Fruit fly (Drosophila melanogaster) whole organism, embryonic: ENCODE measurements around the gene CG3651.
A peak's percentile ranks its signal among the peaks of the same experiment; 100 is the strongest.

ENCODE experiments used
- Abd-B ChIP-seq: fragments of 200-800 bp; sonication (Bioruptor generic); optimal IDR thresholded peaks from 2 replicates; lab custom pipeline; 2018; ENCODE audit warnings: missing biosample characterization, mild to moderate bottlenecking, missing genetic modification characterization, moderate library complexity
- Adf1 ChIP-seq: fragments of 200-800 bp; sonication (Bioruptor generic); IDR thresholded peaks from 2 replicates; pipeline ENCODE4 v1.3.6; 2022; ENCODE audit warnings: missing biosample characterization, missing genetic modification characterization
- CG10267 ChIP-seq: fragments of 200-800 bp; sonication (Bioruptor generic); optimal IDR thresholded peaks from 2 replicates; lab custom pipeline; 2018; ENCODE audit warnings: missing biosample characterization, mild to moderate bottlenecking, missing genetic modification characterization, moderate library complexity
- CG10431 ChIP-seq: fragments of 200-800 bp; sonication (Bioruptor generic); optimal IDR thresholded peaks from 3 replicates; lab custom pipeline; 2018; ENCODE audit warnings: missing biosample characterization, mild to moderate bottlenecking, missing genetic modification characterization
- CG10565 ChIP-seq: fragments of 200-800 bp; sonication (Bioruptor generic); optimal IDR thresholded peaks from 3 replicates; lab custom pipeline; 2016; ENCODE audit warnings: missing biosample characterization, mild to moderate bottlenecking, missing genetic modification characterization
- CG11085 ChIP-seq: fragments of 200-800 bp; sonication (Bioruptor generic); IDR thresholded peaks from 2 replicates; pipeline ENCODE4 v1.3.6; 2022; ENCODE audit warnings: missing biosample characterization, missing genetic modification characterization
- CG14014 ChIP-seq: fragments of 200-800 bp; sonication (Bioruptor generic); IDR thresholded peaks from 2 replicates; pipeline ENCODE4 v1.3.6; 2022; ENCODE audit warnings: missing biosample characterization, missing genetic modification characterization
- CG14965 ChIP-seq: fragments of 200-800 bp; sonication (Bioruptor generic); optimal IDR thresholded peaks from 2 replicates; lab custom pipeline; 2016; ENCODE audit warnings: missing biosample characterization, missing genetic modification characterization, borderline replicate concordance
- CG17359 ChIP-seq: fragments of 200-800 bp; sonication (Bioruptor generic); optimal IDR thresholded peaks from 3 replicates; lab custom pipeline; 2018; ENCODE audit warnings: missing biosample characterization, mild to moderate bottlenecking, missing genetic modification characterization, moderate library complexity
- CG17568 ChIP-seq: fragments of 200-800 bp; sonication (Bioruptor generic); optimal IDR thresholded peaks from 2 replicates; lab custom pipeline; 2018; ENCODE audit warnings: missing biosample characterization, mild to moderate bottlenecking, missing genetic modification characterization, moderate library complexity
- CG2202 ChIP-seq: fragments of 200-800 bp; sonication (Bioruptor generic); optimal IDR thresholded peaks from 2 replicates; lab custom pipeline; 2018; ENCODE audit warnings: missing biosample characterization, mild to moderate bottlenecking, missing genetic modification characterization
- CG30431 ChIP-seq: fragments of 200-800 bp; sonication (Bioruptor generic); optimal IDR thresholded peaks from 2 replicates; lab custom pipeline; 2017; ENCODE audit warnings: missing biosample characterization, missing genetic modification characterization
- CG32532 ChIP-seq: fragments of 200-800 bp; sonication (Bioruptor generic); IDR thresholded peaks from 2 replicates; pipeline ENCODE4 v1.3.6; 2022; ENCODE audit warnings: missing biosample characterization, missing genetic modification characterization
- CG3726 ChIP-seq: fragments of 200-800 bp; sonication (Bioruptor generic); IDR thresholded peaks from 3 replicates; pipeline ENCODE4, ENCODE4 v1.3.6; 2022; ENCODE audit warnings: missing biosample characterization, missing genetic modification characterization
- CG6854 ChIP-seq: fragments of 200-800 bp; sonication (Bioruptor generic); optimal IDR thresholded peaks from 3 replicates; lab custom pipeline; 2017; ENCODE audit warnings: missing biosample characterization, mild to moderate bottlenecking, missing genetic modification characterization
- CG8359 ChIP-seq: fragments of 200-800 bp; sonication (Bioruptor generic); optimal IDR thresholded peaks from 2 replicates; lab custom pipeline; 2017; ENCODE audit warnings: missing biosample characterization, mild to moderate bottlenecking, missing genetic modification characterization, borderline replicate concordance
- CG8924 ChIP-seq: fragments of 200-800 bp; optimal IDR thresholded peaks from 3 replicates; lab custom pipeline; 2019; ENCODE audit warnings: missing biosample characterization, mild to moderate bottlenecking, missing genetic modification characterization, moderate library complexity
- CG9797 ChIP-seq: fragments of 200-800 bp; sonication (Bioruptor generic); optimal IDR thresholded peaks from 3 replicates; lab custom pipeline; 2018; ENCODE audit warnings: missing biosample characterization, mild to moderate bottlenecking, missing genetic modification characterization
- CG9932 ChIP-seq: fragments of 200-800 bp; sonication (Bioruptor generic); IDR thresholded peaks from 2 replicates; pipeline ENCODE4 v1.3.6; 2022; ENCODE audit warnings: missing biosample characterization, missing genetic modification characterization
- Dfd ChIP-seq, 2 experiments: fragments of >200 bp; optimal IDR thresholded peaks; 2 replicates each; lab custom pipeline; 2017; ENCODE audit warnings: missing biosample characterization in 2 of 2, missing genetic modification characterization in 2 of 2
- Eip74EF ChIP-seq, 2 experiments: fragments of 200-800 bp in 1 of 2; fragments of >200 bp in 1 of 2; sonication (Bioruptor generic) in 1 of 2; optimal IDR thresholded peaks; 2 replicates each; lab custom pipeline; 2017 to 2019; ENCODE audit warnings: missing biosample characterization in 2 of 2, missing genetic modification characterization in 2 of 2, mild to moderate bottlenecking in 1 of 2, moderate library complexity in 1 of 2
- Fer2 ChIP-seq: fragments of 200-800 bp; sonication (Bioruptor generic); optimal IDR thresholded peaks from 2 replicates; lab custom pipeline; 2018; ENCODE audit warnings: missing biosample characterization, mild to moderate bottlenecking, missing genetic modification characterization, moderate library complexity
- HHEX ChIP-seq: fragments of 200-800 bp; sonication (Bioruptor generic); optimal IDR thresholded peaks from 3 replicates; lab custom pipeline; 2017; ENCODE audit warnings: missing biosample characterization, mild to moderate bottlenecking, missing genetic modification characterization, missing genetic modification reagents
- Hand ChIP-seq: fragments of 200-800 bp; sonication (Bioruptor generic); optimal IDR thresholded peaks from 2 replicates; lab custom pipeline; 2017; ENCODE audit warnings: mild to moderate bottlenecking, missing biosample characterization, missing genetic modification reagents, missing genetic modification characterization
- Hey ChIP-seq: fragments of 200-800 bp; sonication (Bioruptor generic); optimal IDR thresholded peaks from 3 replicates; lab custom pipeline; 2018; ENCODE audit warnings: missing biosample characterization, mild to moderate bottlenecking, missing genetic modification characterization
- Med ChIP-seq: fragments of 200-800 bp; sonication (Bioruptor generic); peaks from one replicate; lab custom pipeline; 2016; ENCODE audit warnings: missing biosample characterization, missing genetic modification characterization, mild to moderate bottlenecking, inconsistent platforms, moderate library complexity
- NC2α ChIP-seq: fragments of 200-800 bp; sonication (Bioruptor generic); optimal IDR thresholded peaks from 2 replicates; lab custom pipeline; 2016; ENCODE audit warnings: missing biosample characterization, missing genetic modification characterization
- ash1 ChIP-seq: fragments of 200-800 bp; sonication (Bioruptor generic); optimal IDR thresholded peaks from 2 replicates; lab custom pipeline; 2018; ENCODE audit warnings: missing biosample characterization, mild to moderate bottlenecking, missing genetic modification characterization
- br ChIP-seq: fragments of >200 bp; optimal IDR thresholded peaks from 2 replicates; lab custom pipeline; 2017
- crc ChIP-seq: fragments of 200-800 bp; sonication (Bioruptor generic); optimal IDR thresholded peaks from 2 replicates; lab custom pipeline; 2016; ENCODE audit warnings: missing biosample characterization, missing genetic modification characterization
- croc ChIP-seq: fragments of 200-800 bp; sonication (Bioruptor generic); conservative IDR thresholded peaks from 3 replicates; pipeline ENCODE4 v1.3.6; 2022; ENCODE audit warnings: missing biosample characterization, missing genetic modification characterization
- esg ChIP-seq: fragments of 200-800 bp; sonication (Bioruptor generic); conservative IDR thresholded peaks from 2 replicates; pipeline ENCODE4 v1.3.6; 2022; ENCODE audit warnings: missing biosample characterization, missing genetic modification characterization
- fd64A ChIP-seq: fragments of 200-800 bp; sonication (Bioruptor generic); optimal IDR thresholded peaks from 3 replicates; lab custom pipeline; 2018; ENCODE audit warnings: missing biosample characterization, mild to moderate bottlenecking, missing genetic modification characterization
- fd96Cb ChIP-seq: fragments of 200-800 bp; sonication (Bioruptor generic); optimal IDR thresholded peaks from 2 replicates; lab custom pipeline; 2018; ENCODE audit warnings: missing biosample characterization, mild to moderate bottlenecking, missing genetic modification characterization, moderate library complexity
- gt ChIP-seq: fragments of 200-800 bp; sonication (Bioruptor generic); IDR thresholded peaks from 2 replicates; pipeline ENCODE4 v1.3.6; 2022; ENCODE audit warnings: missing biosample characterization, missing genetic modification characterization
- jigr1 ChIP-seq: fragments of 200-800 bp; sonication (Bioruptor generic); IDR thresholded peaks from 3 replicates; pipeline ENCODE4 v1.3.6; 2022; ENCODE audit warnings: missing biosample characterization, missing genetic modification characterization
- lilli ChIP-seq: fragments of 200-800 bp; sonication (Bioruptor generic); optimal IDR thresholded peaks from 3 replicates; lab custom pipeline; 2016; ENCODE audit warnings: missing biosample characterization, missing genetic modification characterization
- maf-S ChIP-seq: fragments of 200-800 bp; sonication (Bioruptor generic); optimal IDR thresholded peaks from 2 replicates; lab custom pipeline; 2016; ENCODE audit warnings: missing biosample characterization, missing genetic modification characterization
- nmo ChIP-seq: fragments of 200-800 bp; sonication (Bioruptor generic); optimal IDR thresholded peaks from 2 replicates; lab custom pipeline; 2018; ENCODE audit warnings: missing biosample characterization, mild to moderate bottlenecking, missing genetic modification characterization, moderate library complexity
- pan ChIP-seq, 4 experiments: fragments of >200 bp in 3 of 4; fragments of 200-800 bp in 1 of 4; sonication (Bioruptor generic) in 1 of 4; optimal IDR thresholded peaks in 3 of 4; IDR thresholded peaks in 1 of 4; 2 replicates each; pipeline versions ENCODE4 v1.3.6 to Lab custom; 2017 to 2022; ENCODE audit warnings: missing biosample characterization in 2 of 4, missing genetic modification characterization in 2 of 4, mixed read lengths in 1 of 4
- psq ChIP-seq: fragments of 200-800 bp; sonication (Bioruptor generic); optimal IDR thresholded peaks from 2 replicates; lab custom pipeline; 2017; ENCODE audit warnings: missing biosample characterization, missing genetic modification characterization
- sim ChIP-seq: fragments of 200-800 bp; sonication (Bioruptor generic); IDR thresholded peaks from 2 replicates; pipeline ENCODE4 v1.3.6; 2022; ENCODE audit warnings: missing biosample characterization, missing genetic modification characterization
- sna ChIP-seq: fragments of 200-800 bp; sonication (Bioruptor generic); IDR thresholded peaks from 2 replicates; pipeline ENCODE4 v1.3.6; 2022; ENCODE audit warnings: missing biosample characterization, missing genetic modification characterization; ENCODE audit not compliant: partially characterized antibody
- ssp ChIP-seq: fragments of 200-800 bp; sonication (Bioruptor generic); IDR thresholded peaks from 2 replicates; pipeline ENCODE4 v1.3.6; 2022; ENCODE audit warnings: missing biosample characterization, missing genetic modification characterization
- stc ChIP-seq: fragments of 200-800 bp; sonication (Bioruptor generic); IDR thresholded peaks from 2 replicates; pipeline ENCODE4 v1.3.6; 2022; ENCODE audit warnings: missing biosample characterization, missing genetic modification characterization
- tgo ChIP-seq: fragments of 200-800 bp; sonication (Bioruptor generic); IDR thresholded peaks from 3 replicates; pipeline ENCODE4 v1.3.6; 2022; ENCODE audit warnings: missing biosample characterization, missing genetic modification characterization
- trem ChIP-seq: fragments of 200-800 bp; optimal IDR thresholded peaks from 3 replicates; lab custom pipeline; 2019; ENCODE audit warnings: missing biosample characterization, mild to moderate bottlenecking, missing genetic modification characterization, moderate library complexity
- twi ChIP-seq: fragments of 200-800 bp; optimal IDR thresholded peaks from 2 replicates; lab custom pipeline; 2019; ENCODE audit warnings: missing biosample characterization, mild to moderate bottlenecking, missing genetic modification characterization, moderate library complexity
- tx ChIP-seq: fragments of 200-800 bp; sonication (Bioruptor generic); optimal IDR thresholded peaks from 2 replicates; lab custom pipeline; 2016; ENCODE audit warnings: missing biosample characterization, missing genetic modification characterization
- wor ChIP-seq: fragments of 200-800 bp; sonication (Bioruptor generic); IDR thresholded peaks from 2 replicates; pipeline ENCODE4 v1.3.6; 2022; ENCODE audit warnings: missing biosample characterization, missing genetic modification characterization

CG3651 gene

dm6 chr2L:22129581-22130300, 8.6 kb downstream of the CG3651 start, which contains the start of gene CycK (continued):
- TF ChIP-seq twi, result no peak
- no peak for TF ChIP-seq CG6854 (GFP tag; lab: Kevin White, UChicago)
- no peak for TF ChIP-seq gt
- TF ChIP-seq br (lab: Kevin White, UChicago), result no peak
- TF ChIP-seq pan (optimal IDR thresholded peaks at IDR 0.05; lab: Kevin White, UChicago), result no peak
- TF ChIP-seq pan (GFP tag; optimal IDR thresholded peaks at IDR 0.05 in 1 of 2, IDR thresholded peaks at IDR 0.05 in 1 of 2), result no peak
- no peak for TF ChIP-seq CG10267 (tag; lab: Kevin White, UChicago)
- TF ChIP-seq CG17568 (GFP tag; lab: Kevin White, UChicago), result no peak
- no peak for TF ChIP-seq stc (GFP tag; lab: Robert Waterston, UW)
- no peak for TF ChIP-seq CG8359 (GFP tag; lab: Kevin White, UChicago)
- no peak for TF ChIP-seq Hey (tag; lab: Kevin White, UChicago)
- peak; percentile 16 for TF ChIP-seq trem (tag; lab: Kevin White, UChicago)
- TF ChIP-seq wor (GFP tag; lab: Robert Waterston, UW), result no peak
- no peak for TF ChIP-seq ash1 (GFP tag; lab: Kevin White, UChicago)
- no peak for TF ChIP-seq jigr1 (GFP tag; lab: Robert Waterston, UW)
- peak in 1 of 2 experiments; percentile 29 for TF ChIP-seq Dfd (GFP tag; optimal IDR thresholded peaks at IDR 0.05; lab: Kevin White, UChicago)
- no peak for TF ChIP-seq maf-S (GFP tag; lab: Kevin White, UChicago)
- TF ChIP-seq croc (GFP tag; lab: Robert Waterston, UW), result no peak
- TF ChIP-seq tx, result no peak
- no peak; the same call in 1 of the 2 replicates for TF ChIP-seq CG32532 (GFP tag; lab: Robert Waterston, UW)
- no peak for TF ChIP-seq CG8924 (tag; lab: Kevin White, UChicago)
- TF ChIP-seq nmo, result peak; percentile 50
- TF ChIP-seq Fer2 (tag; lab: Kevin White, UChicago), result no peak
- peak; percentile 26 for TF ChIP-seq CG9797 (GFP tag; lab: Kevin White, UChicago)
- TF ChIP-seq HHEX (GFP tag; lab: Kevin White, UChicago), result no peak
- TF ChIP-seq CG10431 (GFP tag; lab: Kevin White, UChicago), result no peak
- peak; percentile 80 for TF ChIP-seq Abd-B
- no peak for TF ChIP-seq CG14014 (GFP tag; lab: Robert Waterston, UW)
- TF ChIP-seq CG14965 (GFP tag; lab: Kevin White, UChicago), result no peak
- TF ChIP-seq Hand (GFP tag; lab: Kevin White, UChicago), result no peak
- TF ChIP-seq CG17359 (tag; lab: Kevin White, UChicago), result no peak
- TF ChIP-seq NC2α (GFP tag; lab: Kevin White, UChicago), result no peak
- TF ChIP-seq Med (GFP tag; lab: Kevin White, UChicago), result peak; percentile 83
- no peak for TF ChIP-seq CG3726 (GFP tag; lab: Robert Waterston, UW)
- TF ChIP-seq crc, result no peak
- no peak for TF ChIP-seq fd64A (GFP tag; lab: Kevin White, UChicago)
- TF ChIP-seq psq, result no peak
- no peak for TF ChIP-seq sim (GFP tag; lab: Robert Waterston, UW)
- no peak for TF ChIP-seq Eip74EF (GFP tag; optimal IDR thresholded peaks at IDR 0.05; lab: Kevin White, UChicago)
- no peak for TF ChIP-seq CG2202 (tag; lab: Kevin White, UChicago)
- TF ChIP-seq CG11085 (GFP tag; lab: Robert Waterston, UW), result no peak
- TF ChIP-seq Adf1, result no peak
- peak; percentile 96 for TF ChIP-seq ssp (GFP tag; lab: Robert Waterston, UW)
- no peak for TF ChIP-seq CG9932 (GFP tag; lab: Robert Waterston, UW)
- no peak for TF ChIP-seq tgo
- TF ChIP-seq lilli (GFP tag; lab: Kevin White, UChicago), result peak; percentile 17
- no peak for TF ChIP-seq CG10565 (GFP tag; lab: Kevin White, UChicago)
- no peak for TF ChIP-seq esg (GFP tag; lab: Robert Waterston, UW)
- no peak for TF ChIP-seq sna (GFP tag; lab: Robert Waterston, UW)
- TF ChIP-seq CG30431 (GFP tag; lab: Kevin White, UChicago), result no peak
- TF ChIP-seq fd96Cb (tag; lab: Kevin White, UChicago), result no peak
